Worm (Caenorhabditis elegans) whole organism, young adult: ENCODE results near the gene C55B6.4.

Source experiments
- C06A6.2 ChIP-seq: fragments of 200-800 bp; sonication (Bioruptor generic); conservative IDR thresholded peaks from 2 replicates; pipeline ENCODE4 v1.3.6; 2022; ENCODE audit warnings: missing genetic modification characterization, missing compliant biosample characterization
- C17E4.6 ChIP-seq: fragments of 200-800 bp; sonication (Bioruptor generic); IDR thresholded peaks from 2 replicates; pipeline ENCODE4 v1.3.6; 2022; ENCODE audit warnings: missing genetic modification reagents, missing genetic modification characterization, missing compliant biosample characterization
- F52B5.7 ChIP-seq: sonication (generic microtip); optimal IDR thresholded peaks from 2 replicates; lab custom pipeline; 2016; ENCODE audit warnings: mild to moderate bottlenecking, missing genetic modification characterization, missing compliant biosample characterization
- Y95B8A.8 ChIP-seq: fragments of 200-800 bp; sonication (Bioruptor generic); IDR thresholded peaks from 2 replicates; pipeline ENCODE4 v1.3.6; 2022; ENCODE audit warnings: missing genetic modification reagents, missing genetic modification characterization, missing compliant biosample characterization
- akir-1 ChIP-seq: fragments of 200-800 bp; sonication (Bioruptor generic); optimal IDR thresholded peaks from 2 replicates; lab custom pipeline; 2018; ENCODE audit warnings: mild to moderate bottlenecking, missing genetic modification characterization, moderate library complexity, missing compliant biosample characterization
- aptf-2 ChIP-seq: fragments of 200-800 bp; sonication (Bioruptor generic); conservative IDR thresholded peaks from 2 replicates; pipeline ENCODE4 v1.3.6; 2022; ENCODE audit warnings: missing genetic modification reagents, missing genetic modification characterization, missing compliant biosample characterization
- ceh-27 ChIP-seq: fragments of 200-800 bp; sonication (Bioruptor generic); optimal IDR thresholded peaks from 2 replicates; lab custom pipeline; 2018; ENCODE audit warnings: mild to moderate bottlenecking, missing genetic modification characterization, moderate library complexity, missing compliant biosample characterization
- ceh-40 ChIP-seq: fragments of 200-800 bp; sonication (Bioruptor generic); IDR thresholded peaks from 2 replicates; pipeline ENCODE4 v1.3.6; 2022; ENCODE audit warnings: missing genetic modification characterization, missing compliant biosample characterization
- chd-7 ChIP-seq: sonication (generic microtip); optimal IDR thresholded peaks from 2 replicates; lab custom pipeline; 2016; ENCODE audit warnings: mild to moderate bottlenecking, missing genetic modification characterization, moderate library complexity, missing compliant biosample characterization
- die-1 ChIP-seq: sonication (generic microtip); optimal IDR thresholded peaks from 2 replicates; lab custom pipeline; 2016; ENCODE audit warnings: missing genotype, mild to moderate bottlenecking, missing genetic modification characterization, missing compliant biosample characterization
- dox-1 ChIP-seq: fragments of 200-800 bp; sonication (Bioruptor generic); IDR thresholded peaks from 2 replicates; pipeline ENCODE4 v1.3.6; 2022; ENCODE audit warnings: missing genetic modification reagents, missing genetic modification characterization, missing compliant biosample characterization
- dpl-1 ChIP-seq: fragments of 150-350 bp; optimal IDR thresholded peaks from 2 replicates; lab custom pipeline; 2014; ENCODE audit warnings: missing biosample characterization, missing genetic modification reagents, missing genetic modification characterization
- egl-44 ChIP-seq: fragments of 200-800 bp; sonication (Bioruptor generic); IDR thresholded peaks from 2 replicates; pipeline ENCODE4 v1.3.6; 2022; ENCODE audit warnings: missing genetic modification reagents, missing genetic modification characterization, missing compliant biosample characterization
- ets-4 ChIP-seq: fragments of 200-800 bp; sonication (Bioruptor generic); optimal IDR thresholded peaks from 2 replicates; lab custom pipeline; 2018; ENCODE audit warnings: mild to moderate bottlenecking, missing genetic modification characterization, missing compliant biosample characterization
- him-1 ChIP-seq: sonication (generic microtip); optimal IDR thresholded peaks from 2 replicates; lab custom pipeline; 2016; ENCODE audit warnings: missing genotype, missing genetic modification reagents, missing genetic modification characterization, missing compliant biosample characterization
- hlh-12 ChIP-seq: sonication (generic microtip); optimal IDR thresholded peaks from 2 replicates; lab custom pipeline; 2016; ENCODE audit warnings: missing genetic modification characterization, missing compliant biosample characterization
- hlh-26 ChIP-seq: fragments of 200-800 bp; sonication (Bioruptor generic); conservative IDR thresholded peaks from 2 replicates; pipeline ENCODE4 v1.3.6; 2022; ENCODE audit warnings: missing genetic modification reagents, missing genetic modification characterization, missing compliant biosample characterization
- hmg-1.2 ChIP-seq: fragments of 200-800 bp; sonication (Bioruptor generic); IDR thresholded peaks from 2 replicates; pipeline ENCODE4 v1.3.6; 2022; ENCODE audit warnings: missing genetic modification reagents, missing genetic modification characterization, missing compliant biosample characterization
- hrde-1 ChIP-seq: sonication (generic microtip); optimal IDR thresholded peaks from 2 replicates; lab custom pipeline; 2016; ENCODE audit warnings: missing genetic modification characterization, mild to moderate bottlenecking, missing compliant biosample characterization, moderate library complexity, missing genotype, missing genetic modification reagents, borderline replicate concordance
- hsf-1 ChIP-seq: fragments of 200-800 bp; sonication (Bioruptor generic); IDR thresholded peaks from 2 replicates; pipeline ENCODE4 v1.3.6; 2022; ENCODE audit warnings: missing genetic modification reagents, missing genetic modification characterization, missing compliant biosample characterization
- lag-1 ChIP-seq: fragments of 200-800 bp; sonication (Bioruptor generic); IDR thresholded peaks from 2 replicates; pipeline ENCODE4 v1.3.6; 2022; ENCODE audit warnings: missing genetic modification reagents, missing genetic modification characterization, missing compliant biosample characterization
- let-526 ChIP-seq: fragments of 200-800 bp; sonication (Bioruptor generic); IDR thresholded peaks from 2 replicates; pipeline ENCODE4 v1.3.6; 2022; ENCODE audit warnings: missing genetic modification reagents, missing genetic modification characterization, missing compliant biosample characterization
- lin-35 ChIP-seq, 3 experiments: fragments of 150-350 bp in 2 of 3; sonication (generic microtip) in 1 of 3; optimal IDR thresholded peaks; 2 replicates each; lab custom pipeline; 2014 to 2018; ENCODE audit warnings: missing biosample characterization in 3 of 3, missing genetic modification characterization in 3 of 3, missing genetic modification reagents in 3 of 3
- lir-1 ChIP-seq: fragments of 200-800 bp; sonication (Bioruptor generic); conservative IDR thresholded peaks from 2 replicates; pipeline ENCODE4 v1.3.6; 2022; ENCODE audit warnings: missing genetic modification reagents, missing genetic modification characterization, missing compliant biosample characterization
- madf-6 ChIP-seq: fragments of 200-800 bp; sonication (Bioruptor generic); IDR thresholded peaks from 2 replicates; pipeline ENCODE4 v1.3.6; 2022; ENCODE audit warnings: missing genetic modification reagents, missing genetic modification characterization, missing compliant biosample characterization
- mes-4 ChIP-seq: sonication (generic microtip); optimal IDR thresholded peaks from 2 replicates; lab custom pipeline; 2016; ENCODE audit warnings: missing genotype, missing genetic modification characterization, missing compliant biosample characterization
- nfya-2 ChIP-seq: fragments of 200-800 bp; sonication (Bioruptor generic); IDR thresholded peaks from 2 replicates; pipeline ENCODE4 v1.3.6; 2022; ENCODE audit warnings: missing genetic modification reagents, missing genetic modification characterization, missing compliant biosample characterization
- nhr-80 ChIP-seq: sonication (generic microtip); optimal IDR thresholded peaks from 2 replicates; lab custom pipeline; 2016; ENCODE audit warnings: missing genetic modification characterization, missing compliant biosample characterization
- snpc-4 ChIP-seq, 5 experiments: fragments of 150-350 bp in 1 of 5; sonication (generic microtip) in 4 of 5; optimal IDR thresholded peaks; 2 replicates each; lab custom pipeline; 2014 to 2018; ENCODE audit warnings: missing genetic modification characterization in 5 of 5, missing biosample characterization in 3 of 5, antibody characterized with exemption in 2 of 5, mild to moderate bottlenecking in 2 of 5, missing compliant biosample characterization in 2 of 5, missing genotype in 2 of 5, moderate library complexity in 2 of 5, missing genetic modification reagents in 1 of 5
- tbx-9 ChIP-seq: sonication (generic microtip); optimal IDR thresholded peaks from 2 replicates; lab custom pipeline; 2016; ENCODE audit warnings: borderline replicate concordance, missing genetic modification characterization, inconsistent platforms, missing compliant biosample characterization
- unc-62 ChIP-seq: fragments of 150-350 bp; optimal IDR thresholded peaks from 2 replicates; lab custom pipeline; 2014; ENCODE audit warnings: missing biosample characterization, missing genetic modification reagents, missing genetic modification characterization
- ztf-3 ChIP-seq: fragments of 200-800 bp; sonication (Bioruptor generic); optimal IDR thresholded peaks from 2 replicates; lab custom pipeline; 2018; ENCODE audit warnings: mild to moderate bottlenecking, missing genetic modification characterization, missing compliant biosample characterization

C55B6.4 gene

ce11 chrX:7175389-7175788, 12.1 kb downstream of the C55B6.4 start (continued):
- no peak for TF ChIP-seq unc-62 (GFP tag; lab: Kevin White, UChicago)
- TF ChIP-seq mes-4, result no peak
- no peak for TF ChIP-seq madf-6

ce11 chrX:7170575-7171297, 16.8 kb downstream of the C55B6.4 start, which contains the start of gene bar-1:
Gene bar-1, minus strand, starts transcription at chrX:7170625.
- TF ChIP-seq nhr-80, result peak; percentile 83
- no peak for TF ChIP-seq aptf-2
- TF ChIP-seq dox-1 (GFP tag; lab: Robert Waterston, UW), result 0 out of 2 replicates have a peak, but pooled peaks have one; percentile 34
- TF ChIP-seq, all 124 proteins: peak for 2

- no peak for TF ChIP-seq ceh-27 (GFP tag; lab: Kevin White, UChicago)
These were observed 24.7 kb downstream of the C55B6.4 start for ce11 chrX:7162764-7163163.

ce11 chrX:7158736-7159135, 28.8 kb downstream of the C55B6.4 start, which contains the start of gene pgp-10:
Gene pgp-10, plus strand, starts transcription at chrX:7159036.
- no peak for TF ChIP-seq tbx-9 (tag; lab: Kevin White, UChicago)
- no peak for TF ChIP-seq egl-44 (GFP tag; lab: Robert Waterston, UW)
- no peak for TF ChIP-seq akir-1
- TF ChIP-seq mes-4, result no peak

ce11 chrX:7157483-7157882, 30.0 kb downstream of the C55B6.4 start:
- TF ChIP-seq chd-7 (tag; lab: Kevin White, UChicago) (no peak), hmg-1.2 (GFP tag; lab: Robert Waterston, UW) (no peak), C17E4.6 (GFP tag; lab: Robert Waterston, UW) (no peak), lag-1 (GFP tag; lab: Robert Waterston, UW) (no peak), hlh-26 (no peak), nfya-2 (GFP tag; lab: Robert Waterston, UW) (no peak), unc-62 (GFP tag; lab: Kevin White, UChicago) (no peak)

- TF ChIP-seq snpc-4 (GFP tag; optimal IDR thresholded peaks at IDR 0.05; lab: Kevin White, UChicago), result no peak
- no peak for TF ChIP-seq snpc-4 (tag; optimal IDR thresholded peaks at IDR 0.05; lab: Kevin White, UChicago)
- TF ChIP-seq lag-1 (GFP tag; lab: Robert Waterston, UW), result no peak
- no peak for TF ChIP-seq hsf-1
- TF ChIP-seq die-1 (tag; lab: Kevin White, UChicago), result no peak
- TF ChIP-seq ztf-3 (GFP tag; lab: Kevin White, UChicago), result no peak
- no peak for TF ChIP-seq hlh-26
- no peak for TF ChIP-seq nfya-2 (GFP tag; lab: Robert Waterston, UW)
- TF ChIP-seq him-1 (tag; lab: Kevin White, UChicago), result no peak
These were observed 31.6 kb downstream of the C55B6.4 start, which contains the start of gene C54D1.7 for ce11 chrX:7155879-7156278. Gene C54D1.7, minus strand, starts transcription at chrX:7156035.

- no peak for TF ChIP-seq lin-35 (GFP tag; optimal IDR thresholded peaks at IDR 0.05; lab: Kevin White, UChicago)
- no peak for TF ChIP-seq let-526 (GFP tag; lab: Robert Waterston, UW)
- TF ChIP-seq ets-4 (GFP tag; lab: Kevin White, UChicago), result no peak
- TF ChIP-seq hrde-1 (tag; lab: Kevin White, UChicago), result no peak
- no peak for TF ChIP-seq lir-1
- TF ChIP-seq dpl-1 (GFP tag; lab: Kevin White, UChicago), result no peak
- TF ChIP-seq madf-6, result no peak
- no peak for TF ChIP-seq ceh-40 (GFP tag; lab: Robert Waterston, UW)
- no peak for TF ChIP-seq C06A6.2 (GFP tag; lab: Robert Waterston, UW)
- no peak for TF ChIP-seq Y95B8A.8 (GFP tag; lab: Robert Waterston, UW)
- TF ChIP-seq hlh-12 (tag; lab: Kevin White, UChicago), result no peak
- TF ChIP-seq F52B5.7 (tag; lab: Kevin White, UChicago), result no peak
- TF ChIP-seq, all 124 proteins: peak for 0
These were observed 34.0 kb downstream of the C55B6.4 start for ce11 chrX:7153460-7153859.
